Worm (Caenorhabditis elegans) whole organism, late embryonic: ENCODE measurements around the gene orai-1.
A peak's percentile ranks its signal among the peaks of the same experiment; 100 is the strongest.

Experiments used
- C08G9.2 ChIP-seq: sonication (generic microtip); optimal IDR thresholded peaks from 2 replicates; lab custom pipeline; 2016; ENCODE audit warnings: mild to moderate bottlenecking, missing genetic modification characterization, moderate library complexity, missing compliant biosample characterization
- K02D7.2 ChIP-seq: sonication (generic microtip); optimal IDR thresholded peaks from 2 replicates; lab custom pipeline; 2017; ENCODE audit warnings: mild to moderate bottlenecking, missing genetic modification characterization, missing compliant biosample characterization
- ceh-18 ChIP-seq: sonication (generic microtip); optimal IDR thresholded peaks from 2 replicates; lab custom pipeline; 2016; ENCODE audit warnings: missing genetic modification characterization, missing compliant biosample characterization
- ceh-19 ChIP-seq: fragments of 200-800 bp; sonication (Bioruptor generic); optimal IDR thresholded peaks from 2 replicates; lab custom pipeline; 2018; ENCODE audit warnings: mild to moderate bottlenecking, missing genetic modification characterization, missing compliant biosample characterization
- ceh-2 ChIP-seq: sonication (generic microtip); optimal IDR thresholded peaks from 2 replicates; lab custom pipeline; 2016; ENCODE audit warnings: missing genotype, missing genetic modification characterization, missing compliant biosample characterization
- ceh-22 ChIP-seq: sonication (generic microtip); optimal IDR thresholded peaks from 2 replicates; lab custom pipeline; 2017; ENCODE audit warnings: missing biosample characterization, missing genetic modification characterization
- ceh-30 ChIP-seq: fragments of 150-350 bp; optimal IDR thresholded peaks from 2 replicates; lab custom pipeline; 2014; ENCODE audit warnings: missing biosample characterization, missing genetic modification characterization
- ceh-31 ChIP-seq: sonication (generic microtip); optimal IDR thresholded peaks from 2 replicates; lab custom pipeline; 2016; ENCODE audit warnings: missing genetic modification characterization, missing compliant biosample characterization
- ceh-34 ChIP-seq: sonication (generic microtip); optimal IDR thresholded peaks from 2 replicates; lab custom pipeline; 2016; ENCODE audit warnings: mild to moderate bottlenecking, missing genetic modification characterization, missing compliant biosample characterization
- ceh-45 ChIP-seq: fragments of 200-800 bp; sonication (Bioruptor generic); IDR thresholded peaks from 2 replicates; pipeline ENCODE4 v1.3.6; 2022; ENCODE audit warnings: missing genetic modification reagents, missing genetic modification characterization, missing compliant biosample characterization
- fax-1 ChIP-seq: sonication (generic microtip); optimal IDR thresholded peaks from 2 replicates; lab custom pipeline; 2016; ENCODE audit warnings: missing genotype, missing genetic modification characterization, missing compliant biosample characterization
- fkh-6 ChIP-seq: sonication (generic microtip); optimal IDR thresholded peaks from 2 replicates; lab custom pipeline; 2016; ENCODE audit warnings: missing genetic modification characterization, missing compliant biosample characterization
- hlh-15 ChIP-seq: sonication (generic microtip); optimal IDR thresholded peaks from 2 replicates; lab custom pipeline; 2016; ENCODE audit warnings: missing genetic modification characterization, missing compliant biosample characterization
- hlh-6 ChIP-seq: sonication (generic microtip); optimal IDR thresholded peaks from 2 replicates; lab custom pipeline; 2016; ENCODE audit warnings: missing genotype, missing genetic modification characterization, missing compliant biosample characterization
- lim-6 ChIP-seq: sonication (generic microtip); optimal IDR thresholded peaks from 2 replicates; lab custom pipeline; 2016; ENCODE audit warnings: missing genetic modification characterization, missing compliant biosample characterization
- madf-2 ChIP-seq: sonication (generic microtip); optimal IDR thresholded peaks from 2 replicates; lab custom pipeline; 2017; ENCODE audit warnings: missing genetic modification characterization, missing compliant biosample characterization
- nhr-11 ChIP-seq: fragments of 150-350 bp; optimal IDR thresholded peaks from 2 replicates; lab custom pipeline; 2014; ENCODE audit warnings: missing biosample characterization, missing genetic modification characterization
- nhr-232 ChIP-seq: sonication (generic microtip); optimal IDR thresholded peaks from 2 replicates; lab custom pipeline; 2016; ENCODE audit warnings: missing genetic modification characterization, missing compliant biosample characterization
- odd-2 ChIP-seq: sonication (generic microtip); optimal IDR thresholded peaks from 2 replicates; lab custom pipeline; 2017; ENCODE audit warnings: antibody characterized with exemption, mild to moderate bottlenecking, missing genetic modification characterization, missing compliant biosample characterization
- pag-3 ChIP-seq: sonication (generic microtip); optimal IDR thresholded peaks from 2 replicates; lab custom pipeline; 2016; ENCODE audit warnings: missing compliant biosample characterization, missing genetic modification characterization, borderline replicate concordance
- pat-9 ChIP-seq: fragments of 200-800 bp; sonication (Bioruptor generic); optimal IDR thresholded peaks from 2 replicates; lab custom pipeline; 2018; ENCODE audit warnings: mild to moderate bottlenecking, missing genetic modification characterization, moderate library complexity, missing compliant biosample characterization
- pax-1 ChIP-seq: fragments of 150-350 bp; optimal IDR thresholded peaks from 2 replicates; lab custom pipeline; 2014; ENCODE audit warnings: missing biosample characterization, missing genetic modification characterization
- pha-4 ChIP-seq: fragments of 150-350 bp; optimal IDR thresholded peaks from 2 replicates; lab custom pipeline; 2018; ENCODE audit warnings: missing biosample characterization, missing genetic modification reagents, missing genetic modification characterization
- pqm-1 ChIP-seq: sonication (generic microtip); optimal IDR thresholded peaks from 2 replicates; lab custom pipeline; 2016; ENCODE audit warnings: missing genetic modification characterization, missing compliant biosample characterization
- pros-1 ChIP-seq: fragments of 150-350 bp; optimal IDR thresholded peaks from 2 replicates; lab custom pipeline; 2014; ENCODE audit warnings: missing biosample characterization, missing genetic modification reagents, missing genetic modification characterization
- rnt-1 ChIP-seq: sonication (generic microtip); optimal IDR thresholded peaks from 2 replicates; lab custom pipeline; 2016; ENCODE audit warnings: missing genetic modification characterization, missing compliant biosample characterization
- sdc-2 ChIP-seq: sonication (generic microtip); optimal IDR thresholded peaks from 2 replicates; lab custom pipeline; 2016; ENCODE audit warnings: missing genotype, missing genetic modification characterization, missing compliant biosample characterization
- sox-2 ChIP-seq: fragments of 200-800 bp; sonication (Bioruptor generic); IDR thresholded peaks from 2 replicates; pipeline ENCODE4 v1.3.6; 2022; ENCODE audit warnings: missing genetic modification reagents, missing genetic modification characterization, missing compliant biosample characterization
- sox-4 ChIP-seq: sonication (generic microtip); optimal IDR thresholded peaks from 2 replicates; lab custom pipeline; 2017; ENCODE audit warnings: mild to moderate bottlenecking, missing genetic modification characterization, inconsistent platforms, missing compliant biosample characterization
- syd-9 ChIP-seq: sonication (generic microtip); optimal IDR thresholded peaks from 2 replicates; lab custom pipeline; 2016; ENCODE audit warnings: mild to moderate bottlenecking, missing genetic modification characterization, moderate library complexity, missing compliant biosample characterization
- tbx-2 ChIP-seq: sonication (generic microtip); optimal IDR thresholded peaks from 2 replicates; lab custom pipeline; 2016; ENCODE audit warnings: missing genetic modification characterization, missing compliant biosample characterization
- ttx-3 ChIP-seq: sonication (generic microtip); optimal IDR thresholded peaks from 2 replicates; lab custom pipeline; 2016; ENCODE audit warnings: missing genetic modification reagents, missing genetic modification characterization, missing compliant biosample characterization
- unc-42 ChIP-seq: sonication (generic microtip); optimal IDR thresholded peaks from 2 replicates; lab custom pipeline; 2016; ENCODE audit warnings: missing genotype, missing genetic modification characterization, missing compliant biosample characterization
- zip-5 ChIP-seq: sonication (generic microtip); optimal IDR thresholded peaks from 2 replicates; lab custom pipeline; 2016; ENCODE audit warnings: missing genetic modification characterization, missing compliant biosample characterization

Gene orai-1

ce11 chrIII:611900-612299, 34.7 kb upstream of the orai-1 start:
- peak; percentile 96 for TF ChIP-seq unc-42 (tag; lab: Kevin White, UChicago)
- TF ChIP-seq K02D7.2 (tag; lab: Kevin White, UChicago), result no peak

ce11 chrIII:612759-613158, 33.8 kb upstream of the orai-1 start:
- TF ChIP-seq ceh-22 (tag; lab: Kevin White, UChicago) (no peak), unc-42 (tag; lab: Kevin White, UChicago) (peak; percentile 77)

- no peak for TF ChIP-seq ceh-18 (tag; lab: Kevin White, UChicago)
- TF ChIP-seq lim-6 (tag; lab: Kevin White, UChicago), result no peak
- TF ChIP-seq ceh-2 (tag; lab: Kevin White, UChicago), result no peak
- no peak for TF ChIP-seq ttx-3 (tag; lab: Kevin White, UChicago)
- no peak for TF ChIP-seq pax-1
- peak; percentile 10 for TF ChIP-seq unc-42 (tag; lab: Kevin White, UChicago)
- TF ChIP-seq ceh-31 (tag; lab: Kevin White, UChicago), result no peak
Measured at ce11 chrIII:614447-614846, 32.1 kb upstream of the orai-1 start, which contains the start of gene T19C3.3. T19C3.3 (minus strand) TSS chrIII:614547.

DNA sequence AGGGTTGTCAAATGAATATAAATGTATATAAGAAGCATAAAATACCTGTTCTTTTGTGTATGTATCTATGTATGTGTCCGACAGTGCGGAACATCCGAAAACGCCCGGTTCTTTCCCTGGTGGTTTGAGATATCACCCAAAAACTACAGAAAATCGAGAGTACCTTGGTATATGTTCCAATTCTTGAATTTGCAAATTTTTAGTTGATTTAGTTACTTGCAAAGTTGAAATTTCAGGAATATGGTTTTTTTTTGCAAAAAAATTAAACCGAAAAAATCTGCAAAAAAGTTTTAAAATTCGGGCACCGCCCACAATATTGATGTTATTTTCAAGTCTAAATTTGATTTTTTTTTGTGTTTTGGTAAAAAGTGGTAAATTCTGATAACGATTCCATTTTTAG, 29.1 kb upstream of the orai-1 start, which contains the start of gene T19C3.2:
Gene T19C3.2 (minus strand): TSS at position 101 of the 400 bp plus-strand sequence.
- TF ChIP-seq sox-4 (tag; lab: Kevin White, UChicago), result no peak
- no peak for TF ChIP-seq ceh-34 (tag; lab: Kevin White, UChicago)
- TF ChIP-seq odd-2 (tag; lab: Kevin White, UChicago), result no peak
- no peak for TF ChIP-seq pqm-1
- TF ChIP-seq hlh-15 (tag; lab: Kevin White, UChicago), result no peak
- TF ChIP-seq pag-3 (tag; lab: Kevin White, UChicago), result no peak
- TF ChIP-seq C08G9.2, result no peak
- TF ChIP-seq nhr-232 (tag; lab: Kevin White, UChicago), result no peak

DNA sequence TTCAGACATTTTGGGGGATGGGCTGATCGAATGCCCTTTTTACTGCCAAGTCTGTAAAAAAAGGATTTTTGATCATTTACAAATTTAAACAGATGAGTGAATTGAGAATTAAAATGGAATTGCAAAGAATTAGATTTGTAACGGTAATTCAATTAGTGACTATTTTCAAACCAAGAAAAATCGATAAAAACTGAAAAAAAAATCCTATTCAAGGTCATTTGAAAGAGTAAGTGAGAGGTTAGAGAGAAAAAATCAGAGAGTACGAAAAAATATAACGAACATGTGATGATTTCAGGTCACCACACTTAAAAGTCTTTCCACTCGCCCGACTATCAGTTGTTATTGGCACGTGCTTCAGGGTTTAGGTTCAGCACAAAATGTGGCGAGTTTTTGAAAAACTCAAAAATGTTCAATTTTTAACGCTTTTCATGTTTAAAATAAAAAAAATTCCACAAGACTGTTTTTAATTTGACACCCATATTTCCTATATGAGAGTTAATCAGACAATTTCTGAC, 26.3 kb upstream of the orai-1 start, which contains the start of gene T19C3.4:
Gene T19C3.4 (minus strand): TSS at position 51 of the 515 bp plus-strand sequence.
- TF ChIP-seq rnt-1 (tag; lab: Kevin White, UChicago) (no peak), pros-1 (tag; lab: Kevin White, UChicago) (no peak), zip-5 (tag; lab: Kevin White, UChicago) (no peak), lim-6 (tag; lab: Kevin White, UChicago) (no peak), fax-1 (tag; lab: Kevin White, UChicago) (no peak), ttx-3 (tag; lab: Kevin White, UChicago) (no peak), madf-2 (tag; lab: Kevin White, UChicago) (no peak), sox-2 (GFP tag; lab: Robert Waterston, UW) (no peak), tbx-2 (tag; lab: Kevin White, UChicago) (no peak), ceh-30 (tag; lab: Kevin White, UChicago) (no peak), hlh-6 (tag; lab: Kevin White, UChicago) (no peak), syd-9 (tag; lab: Kevin White, UChicago) (no peak), pha-4 (tag; lab: Kevin White, UChicago) (no peak), ceh-45 (GFP tag; lab: Robert Waterston, UW) (no peak), pat-9 (tag; lab: Kevin White, UChicago) (no peak), sdc-2 (no peak), fkh-6 (tag; lab: Kevin White, UChicago) (no peak), ceh-19 (GFP tag; lab: Kevin White, UChicago) (no peak), nhr-11 (tag; lab: Kevin White, UChicago) (no peak)
